Fruit fly (Drosophila melanogaster) whole organism, prepupa: Measurements from ENCODE around the gene Takl1.
A peak's percentile ranks its signal among the peaks of the same experiment; 100 is the strongest.

Source experiments
- Blimp-1 ChIP-seq: fragments of 200-800 bp; sonication (Bioruptor generic); optimal IDR thresholded peaks from 3 replicates; lab custom pipeline; 2017; ENCODE audit warnings: missing biosample characterization, missing genetic modification characterization, mild to moderate bottlenecking, moderate library complexity, missing genetic modification reagents
- CG11762 ChIP-seq: fragments of 200-800 bp; sonication (Bioruptor generic); optimal IDR thresholded peaks from 3 replicates; lab custom pipeline; 2016; ENCODE audit warnings: missing biosample characterization, missing genetic modification characterization; ENCODE audit not compliant: insufficient read depth
- CG11902 ChIP-seq: fragments of 200-800 bp; sonication (Bioruptor generic); optimal IDR thresholded peaks from 3 replicates; lab custom pipeline; 2016; ENCODE audit warnings: missing biosample characterization, missing genetic modification characterization
- CG15336 ChIP-seq: fragments of 200-800 bp; sonication (Bioruptor generic); IDR thresholded peaks from 2 replicates; pipeline ENCODE4 v1.3.6; 2022; ENCODE audit warnings: missing biosample characterization, missing genetic modification characterization
- CG16779 ChIP-seq: fragments of 200-800 bp; sonication (Bioruptor generic); optimal IDR thresholded peaks from 3 replicates; lab custom pipeline; 2017; ENCODE audit warnings: missing biosample characterization, mild to moderate bottlenecking, missing genetic modification characterization
- CG34406 ChIP-seq: fragments of 200-800 bp; sonication (Bioruptor generic); optimal IDR thresholded peaks from 3 replicates; lab custom pipeline; 2016; ENCODE audit warnings: missing biosample characterization, missing genetic modification characterization
- CG4318 ChIP-seq: fragments of 200-800 bp; sonication (Bioruptor generic); optimal IDR thresholded peaks from 3 replicates; lab custom pipeline; 2017; ENCODE audit warnings: missing biosample characterization, mild to moderate bottlenecking, missing genetic modification characterization
- CG6163 ChIP-seq: fragments of 200-800 bp; sonication (Bioruptor generic); IDR thresholded peaks from 3 replicates; pipeline ENCODE4 v1.3.6; 2022; ENCODE audit warnings: missing biosample characterization, missing genetic modification characterization
- CG6276 ChIP-seq: fragments of 200-800 bp; sonication (Bioruptor generic); optimal IDR thresholded peaks from 2 replicates; lab custom pipeline; 2017; ENCODE audit warnings: missing biosample characterization, mild to moderate bottlenecking, missing genetic modification characterization
- CG6792 ChIP-seq: fragments of 200-800 bp; sonication (Bioruptor generic); optimal IDR thresholded peaks from 3 replicates; lab custom pipeline; 2016; ENCODE audit warnings: missing biosample characterization, missing genetic modification characterization
- CG6808 ChIP-seq: fragments of 200-800 bp; sonication (Bioruptor generic); optimal IDR thresholded peaks from 3 replicates; lab custom pipeline; 2017; ENCODE audit warnings: missing biosample characterization, missing genetic modification characterization, mild to moderate bottlenecking, moderate library complexity, missing genetic modification reagents
- CG6854 ChIP-seq: fragments of 200-800 bp; sonication (Bioruptor generic); optimal IDR thresholded peaks from 2 replicates; lab custom pipeline; 2017; ENCODE audit warnings: missing biosample characterization, mild to moderate bottlenecking, missing genetic modification characterization
- CG7368 ChIP-seq: fragments of 200-800 bp; sonication (Bioruptor generic); optimal IDR thresholded peaks from 3 replicates; lab custom pipeline; 2016; ENCODE audit warnings: missing biosample characterization, missing genetic modification characterization
- CG8119 ChIP-seq: fragments of 200-800 bp; sonication (Bioruptor generic); IDR thresholded peaks from 3 replicates; pipeline ENCODE4 v1.3.6; 2022; ENCODE audit warnings: missing biosample characterization, missing genetic modification characterization
- CG8319 ChIP-seq: fragments of 200-800 bp; sonication (Bioruptor generic); optimal IDR thresholded peaks from 3 replicates; lab custom pipeline; 2016; ENCODE audit warnings: missing biosample characterization, missing genetic modification characterization
- Eip75B ChIP-seq: fragments of 200-800 bp; sonication (Bioruptor generic); optimal IDR thresholded peaks from 3 replicates; lab custom pipeline; 2016; ENCODE audit warnings: missing biosample characterization, missing genetic modification characterization
- Eip78C ChIP-seq: fragments of 200-800 bp; sonication (Bioruptor generic); peaks from one replicate; lab custom pipeline; 2016; ENCODE audit warnings: missing biosample characterization, missing genetic modification characterization
- Eip93F ChIP-seq: fragments of 200-800 bp; sonication (Bioruptor generic); optimal IDR thresholded peaks from 2 replicates; lab custom pipeline; 2016; ENCODE audit warnings: missing biosample characterization, mild to moderate bottlenecking, missing genetic modification characterization
- Ets21C ChIP-seq: fragments of 200-800 bp; sonication (Bioruptor generic); optimal IDR thresholded peaks from 3 replicates; lab custom pipeline; 2016; ENCODE audit warnings: missing biosample characterization, missing genetic modification characterization
- Ets96B ChIP-seq: fragments of 200-800 bp; optimal IDR thresholded peaks from 2 replicates; lab custom pipeline; 2019; ENCODE audit warnings: missing biosample characterization, mild to moderate bottlenecking, missing genetic modification characterization, moderate library complexity
- Hr38 ChIP-seq: sonication (Bioruptor generic); optimal IDR thresholded peaks from 2 replicates; lab custom pipeline; 2016; ENCODE audit warnings: missing biosample characterization, missing genetic modification characterization
- Hr4 ChIP-seq: fragments of 200-800 bp; sonication (Bioruptor generic); optimal IDR thresholded peaks from 3 replicates; lab custom pipeline; 2016; ENCODE audit warnings: missing biosample characterization, missing genetic modification characterization
- Lpt ChIP-seq: fragments of 200-800 bp; sonication (Bioruptor generic); optimal IDR thresholded peaks from 3 replicates; lab custom pipeline; 2016; ENCODE audit warnings: missing biosample characterization, missing genetic modification characterization
- OdsH ChIP-seq: fragments of 200-800 bp; sonication (Bioruptor generic); optimal IDR thresholded peaks from 3 replicates; lab custom pipeline; 2016; ENCODE audit warnings: missing biosample characterization, missing genetic modification characterization
- Smox ChIP-seq: fragments of 200-800 bp; sonication (Bioruptor generic); optimal IDR thresholded peaks from 3 replicates; lab custom pipeline; 2016; ENCODE audit warnings: missing biosample characterization, missing genetic modification characterization
- Sox14 ChIP-seq: fragments of 200-800 bp; sonication (Bioruptor generic); optimal IDR thresholded peaks from 3 replicates; lab custom pipeline; 2016; ENCODE audit warnings: missing biosample characterization, missing genetic modification characterization
- Sox15 ChIP-seq: fragments of 200-800 bp; sonication (Bioruptor generic); optimal IDR thresholded peaks from 3 replicates; lab custom pipeline; 2016; ENCODE audit warnings: missing biosample characterization, missing genetic modification characterization
- acj6 ChIP-seq: fragments of 200-800 bp; sonication (Bioruptor generic); optimal IDR thresholded peaks from 3 replicates; lab custom pipeline; 2016; ENCODE audit warnings: missing biosample characterization, missing genetic modification characterization
- cyc ChIP-seq: fragments of 200-800 bp; sonication (Bioruptor generic); optimal IDR thresholded peaks from 3 replicates; lab custom pipeline; 2016; ENCODE audit warnings: missing biosample characterization, missing genetic modification characterization
- dac ChIP-seq: fragments of 200-800 bp; sonication (Bioruptor generic); optimal IDR thresholded peaks from 2 replicates; lab custom pipeline; 2017; ENCODE audit warnings: missing biosample characterization, mild to moderate bottlenecking, missing genetic modification characterization
- eg ChIP-seq: fragments of 200-800 bp; sonication (Bioruptor generic); IDR thresholded peaks from 3 replicates; pipeline ENCODE4 v1.3.6; 2022; ENCODE audit warnings: missing biosample characterization, missing genetic modification characterization
- fd59A ChIP-seq: fragments of 200-800 bp; sonication (Bioruptor generic); optimal IDR thresholded peaks from 2 replicates; lab custom pipeline; 2017; ENCODE audit warnings: missing biosample characterization, mild to moderate bottlenecking, missing genetic modification characterization, missing genetic modification reagents
- fkh ChIP-seq: fragments of 200-800 bp; sonication (Bioruptor generic); optimal IDR thresholded peaks from 3 replicates; lab custom pipeline; 2017; ENCODE audit warnings: missing biosample characterization, mild to moderate bottlenecking, missing genetic modification characterization, moderate library complexity
- lz ChIP-seq: fragments of 200-800 bp; sonication (Bioruptor generic); optimal IDR thresholded peaks from 3 replicates; lab custom pipeline; 2016; ENCODE audit warnings: missing biosample characterization, missing genetic modification characterization
- net ChIP-seq: fragments of 200-800 bp; sonication (Bioruptor generic); optimal IDR thresholded peaks from 3 replicates; lab custom pipeline; 2016; ENCODE audit warnings: missing biosample characterization, missing genetic modification characterization
- pdm3 ChIP-seq: fragments of 200-800 bp; sonication (Bioruptor generic); optimal IDR thresholded peaks from 3 replicates; lab custom pipeline; 2016; ENCODE audit warnings: missing biosample characterization, missing genetic modification characterization
- spab ChIP-seq: fragments of 200-800 bp; sonication (Bioruptor generic); optimal IDR thresholded peaks from 2 replicates; lab custom pipeline; 2017; ENCODE audit warnings: missing biosample characterization, mild to moderate bottlenecking, missing genetic modification characterization, missing genetic modification reagents
- ss ChIP-seq, 2 experiments: fragments of 200-800 bp; sonication (Bioruptor generic); optimal IDR thresholded peaks; 2 replicates in 1 of 2; 3 replicates in 1 of 2; lab custom pipeline; 2017 to 2018; ENCODE audit warnings: mild to moderate bottlenecking in 2 of 2, missing biosample characterization in 2 of 2, missing genetic modification characterization in 2 of 2, moderate library complexity in 1 of 2
- svp ChIP-seq: fragments of 200-800 bp; sonication (Bioruptor generic); peaks from one replicate; lab custom pipeline; 2016; ENCODE audit warnings: missing biosample characterization, missing genetic modification characterization
- vri ChIP-seq: fragments of 200-800 bp; sonication (Bioruptor generic); optimal IDR thresholded peaks from 3 replicates; lab custom pipeline; 2016; ENCODE audit warnings: missing biosample characterization, mild to moderate bottlenecking, missing genetic modification characterization

Takl1 gene

dm6 chr3R:20802253-20802652 is 29.9 kb upstream of the Takl1 start:
- TF ChIP-seq Ets21C (GFP tag; lab: Kevin White, UChicago): no peak
- no peak for TF ChIP-seq ss (GFP tag; optimal IDR thresholded peaks at IDR 0.05; lab: Kevin White, UChicago)
- TF ChIP-seq pdm3 (GFP tag; lab: Kevin White, UChicago): no peak
- TF ChIP-seq CG11902 (GFP tag; lab: Kevin White, UChicago): no peak
- no peak for TF ChIP-seq CG6854 (GFP tag; lab: Kevin White, UChicago)

dm6 chr3R:20796949-20797348 is 24.5 kb upstream of the Takl1 start:
- no peak for TF ChIP-seq CG15336
- TF ChIP-seq CG6163 (GFP tag; lab: Robert Waterston, UW): no peak
- no peak for TF ChIP-seq eg (GFP tag; lab: Robert Waterston, UW)
- no peak for TF ChIP-seq CG4318 (GFP tag; lab: Kevin White, UChicago)
- TF ChIP-seq OdsH (GFP tag; lab: Kevin White, UChicago): no peak
- peak; percentile 93 for TF ChIP-seq svp (GFP tag; lab: Kevin White, UChicago)
- no peak for TF ChIP-seq CG11762

- TF ChIP-seq Eip93F (GFP tag; lab: Kevin White, UChicago) (no peak), CG6163 (GFP tag; lab: Robert Waterston, UW) (0 out of 3 replicates have a peak, but pooled peaks have one; percentile 29), svp (GFP tag; lab: Kevin White, UChicago) (peak; percentile 57), Sox14 (GFP tag; lab: Kevin White, UChicago) (no peak), spab (GFP tag; lab: Kevin White, UChicago) (no peak)
- TF ChIP-seq, all 60 proteins: peak for 2
These were observed 18.9 kb upstream of the Takl1 start for dm6 chr3R:20791212-20791789.

dm6 chr3R:20790437-20790836 is 18.0 kb upstream of the Takl1 start:
- no peak for TF ChIP-seq Ets96B (tag; lab: Kevin White, UChicago)
- no peak for TF ChIP-seq dac (GFP tag; lab: Kevin White, UChicago)
- no peak for TF ChIP-seq cyc
- TF ChIP-seq Lpt: peak; percentile 44
- TF ChIP-seq CG8119 (GFP tag; lab: Robert Waterston, UW): peak; percentile 62; the same call in 1 of the 3 replicates
- no peak for TF ChIP-seq CG6792 (GFP tag; lab: Kevin White, UChicago)
- no peak for TF ChIP-seq CG34406
- peak; percentile 43; the same call in 1 of the 3 replicates for TF ChIP-seq CG6163 (GFP tag; lab: Robert Waterston, UW)
- no peak for TF ChIP-seq CG6808 (GFP tag; lab: Kevin White, UChicago)
- peak; percentile 77 for TF ChIP-seq CG15336
- peak; percentile 45 for TF ChIP-seq vri
- TF ChIP-seq Sox15 (GFP tag; lab: Kevin White, UChicago): no peak
- peak; percentile 36 for TF ChIP-seq svp (GFP tag; lab: Kevin White, UChicago)
- peak; percentile 53 for TF ChIP-seq CG6276

- TF ChIP-seq Eip93F (GFP tag; lab: Kevin White, UChicago): peak; percentile 29
- no peak for TF ChIP-seq CG34406
- TF ChIP-seq Hr38 (GFP tag; lab: Kevin White, UChicago): no peak
- no peak for TF ChIP-seq CG16779 (tag; lab: Kevin White, UChicago)
- TF ChIP-seq Eip78C: no peak
- no peak for TF ChIP-seq Smox (GFP tag; lab: Kevin White, UChicago)
- TF ChIP-seq CG7368: no peak
- no peak for TF ChIP-seq fkh (GFP tag; lab: Kevin White, UChicago)
- TF ChIP-seq Sox14 (GFP tag; lab: Kevin White, UChicago): peak; percentile 53
- no peak for TF ChIP-seq Eip75B (GFP tag; lab: Kevin White, UChicago)
- peak; percentile 98 for TF ChIP-seq svp (GFP tag; lab: Kevin White, UChicago)
- TF ChIP-seq CG6808 (GFP tag; lab: Kevin White, UChicago): no peak
- TF ChIP-seq fd59A (GFP tag; lab: Kevin White, UChicago): no peak
- TF ChIP-seq vri: no peak
- TF ChIP-seq Ets21C (GFP tag; lab: Kevin White, UChicago): no peak
- TF ChIP-seq CG8319 (GFP tag; lab: Kevin White, UChicago): no peak
- TF ChIP-seq CG6792 (GFP tag; lab: Kevin White, UChicago): no peak
- 0 out of 3 replicates have a peak, but pooled peaks have one; percentile 21 for TF ChIP-seq CG8119 (GFP tag; lab: Robert Waterston, UW)
- no peak for TF ChIP-seq net
- TF ChIP-seq Hr4 (GFP tag; lab: Kevin White, UChicago): no peak
- TF ChIP-seq Blimp-1 (GFP tag; lab: Kevin White, UChicago): no peak
- TF ChIP-seq lz (GFP tag; lab: Kevin White, UChicago): no peak
- TF ChIP-seq Sox15 (GFP tag; lab: Kevin White, UChicago): no peak
- TF ChIP-seq acj6 (GFP tag; lab: Kevin White, UChicago): no peak
- TF ChIP-seq, all 60 proteins: peak for 4
These were observed 16.2 kb upstream of the Takl1 start for dm6 chr3R:20788559-20788958.
